Worm (Caenorhabditis elegans): ENCODE data around the gene T25B2.4.

- TF ChIP-seq pros-1 (tag; optimal IDR thresholded peaks at IDR 0.05) (no peak), ceh-48 (tag; optimal IDR thresholded peaks at IDR 0.05) (no peak), pat-9 (tag; optimal IDR thresholded peaks at IDR 0.05) (no peak), nhr-11 (tag; optimal IDR thresholded peaks at IDR 0.05) (no peak), ceh-22 (tag; optimal IDR thresholded peaks at IDR 0.05) (no peak), gmeb-2 (tag; optimal IDR thresholded peaks at IDR 0.05) (no peak), unc-55 (GFP tag; optimal IDR thresholded peaks at IDR 0.05) (no peak), mec-3 (tag; optimal IDR thresholded peaks at IDR 0.05; ENCODE audit: borderline replicate concordance) (no peak), fkh-6 (tag; optimal IDR thresholded peaks at IDR 0.05) (no peak), pha-4 (tag; optimal IDR thresholded peaks at IDR 0.05) (no peak), pqm-1 (tag; optimal IDR thresholded peaks at IDR 0.05) (no peak), ama-1 (optimal IDR thresholded peaks at IDR 0.05) (no peak), ref-2 (tag; optimal IDR thresholded peaks at IDR 0.05) (no peak), che-1 (tag; optimal IDR thresholded peaks at IDR 0.05) (no peak)
These were observed 48.8 kb upstream of the T25B2.4 start for ce11 chrX:6129277-6129676.
